Worm (Caenorhabditis elegans): ENCODE results near the gene mrps-22.

Gene mrps-22

ce11 chrII:10607238-10607961 is 25.0 kb downstream of the mrps-22 start, which contains the start of gene ccm-3:
ccm-3 (minus strand) TSS chrII:10607275.
- TF ChIP-seq ztf-29 (GFP tag; IDR thresholded peaks at IDR 0.05) (no peak), ref-1 (GFP tag; conservative IDR thresholded peaks at IDR 0.05) (no peak), ztf-23 (GFP tag; IDR thresholded peaks at IDR 0.05) (no peak), T22C8.4 (GFP tag; IDR thresholded peaks at IDR 0.05) (no peak), cog-1 (tag; optimal IDR thresholded peaks at IDR 0.05) (no peak), flt-1 (GFP tag; IDR thresholded peaks at IDR 0.05) (no peak), tab-1 (GFP tag; IDR thresholded peaks at IDR 0.05) (no peak), med-1 (GFP tag; optimal IDR thresholded peaks at IDR 0.05; ENCODE audit: insufficient read depth) (no peak), klf-2 (GFP tag; conservative IDR thresholded peaks at IDR 0.05) (no peak)

ce11 chrII:10608821-10609220 is 26.4 kb downstream of the mrps-22 start:
- TF ChIP-seq ztf-29 (GFP tag; IDR thresholded peaks at IDR 0.05) (no peak), flt-1 (GFP tag; IDR thresholded peaks at IDR 0.05) (no peak)

ce11 chrII:10612743-10613142 is 30.3 kb downstream of the mrps-22 start, which contains the start of gene C14A4.12:
C14A4.12 (plus strand) TSS chrII:10613043.
- TF ChIP-seq klf-2 (GFP tag; conservative IDR thresholded peaks at IDR 0.05) (no peak), flt-1 (GFP tag; IDR thresholded peaks at IDR 0.05) (no peak), cog-1 (tag; optimal IDR thresholded peaks at IDR 0.05) (no peak), ztf-29 (GFP tag; IDR thresholded peaks at IDR 0.05) (no peak), ref-1 (GFP tag; conservative IDR thresholded peaks at IDR 0.05) (no peak), tab-1 (GFP tag; IDR thresholded peaks at IDR 0.05) (no peak), T22C8.4 (GFP tag; IDR thresholded peaks at IDR 0.05) (no peak), med-1 (GFP tag; optimal IDR thresholded peaks at IDR 0.05; ENCODE audit: insufficient read depth) (no peak), ztf-23 (GFP tag; IDR thresholded peaks at IDR 0.05) (no peak)

- TF ChIP-seq T22C8.4 (GFP tag; IDR thresholded peaks at IDR 0.05) = no peak
- TF ChIP-seq ztf-23 (GFP tag; IDR thresholded peaks at IDR 0.05) = no peak
- no peak for TF ChIP-seq med-1 (GFP tag; optimal IDR thresholded peaks at IDR 0.05; ENCODE audit: insufficient read depth)
- TF ChIP-seq ref-1 (GFP tag; conservative IDR thresholded peaks at IDR 0.05) = no peak
- TF ChIP-seq cog-1 (tag; optimal IDR thresholded peaks at IDR 0.05) = no peak
- no peak for TF ChIP-seq tab-1 (GFP tag; IDR thresholded peaks at IDR 0.05)
- TF ChIP-seq flt-1 (GFP tag; IDR thresholded peaks at IDR 0.05) = no peak
- no peak for TF ChIP-seq klf-2 (GFP tag; conservative IDR thresholded peaks at IDR 0.05)
- no peak for TF ChIP-seq ztf-29 (GFP tag; IDR thresholded peaks at IDR 0.05)
Observed at ce11 chrII:10618157-10618556, 35.7 kb downstream of the mrps-22 start, which contains the start of gene C14A4.13. C14A4.13 (plus strand) TSS chrII:10618457.

ce11 chrII:10621965-10622364 is 39.5 kb downstream of the mrps-22 start, which contains the start of gene cutl-9:
cutl-9 (plus strand) TSS chrII:10622265.
- no peak for TF ChIP-seq tab-1 (GFP tag; IDR thresholded peaks at IDR 0.05)
- TF ChIP-seq flt-1 (GFP tag; IDR thresholded peaks at IDR 0.05) = no peak
- no peak for TF ChIP-seq ztf-29 (GFP tag; IDR thresholded peaks at IDR 0.05)
- no peak for TF ChIP-seq klf-2 (GFP tag; conservative IDR thresholded peaks at IDR 0.05)
- TF ChIP-seq cog-1 (tag; optimal IDR thresholded peaks at IDR 0.05) = no peak
- TF ChIP-seq med-1 (GFP tag; optimal IDR thresholded peaks at IDR 0.05; ENCODE audit: insufficient read depth) = no peak
- TF ChIP-seq ref-1 (GFP tag; conservative IDR thresholded peaks at IDR 0.05) = no peak
- no peak for TF ChIP-seq T22C8.4 (GFP tag; IDR thresholded peaks at IDR 0.05)
- TF ChIP-seq ztf-23 (GFP tag; IDR thresholded peaks at IDR 0.05) = no peak

DNA sequence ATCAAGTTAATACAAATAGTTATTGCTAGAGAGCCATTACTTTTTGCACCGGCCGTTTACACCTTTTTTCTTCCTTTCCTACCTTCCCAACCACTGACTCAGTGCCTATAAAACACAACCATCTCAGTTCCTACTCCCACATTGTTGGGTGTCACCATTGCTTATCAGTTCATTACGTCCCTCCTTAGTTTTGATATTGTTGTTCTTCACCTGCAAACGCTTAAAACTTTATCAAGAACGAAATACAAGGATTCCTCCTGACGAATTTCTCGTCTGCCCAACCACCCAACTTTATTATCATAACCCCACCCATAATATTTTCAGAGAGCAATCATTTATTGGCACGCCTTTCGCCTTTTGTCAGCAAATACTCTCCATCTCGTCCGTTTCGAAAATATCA is 44.7 kb downstream of the mrps-22 start:
- TF ChIP-seq ztf-23 (GFP tag; IDR thresholded peaks at IDR 0.05) = no peak
- no peak for TF ChIP-seq tab-1 (GFP tag; IDR thresholded peaks at IDR 0.05)
- no peak for TF ChIP-seq med-1 (GFP tag; optimal IDR thresholded peaks at IDR 0.05; ENCODE audit: insufficient read depth)
- no peak for TF ChIP-seq cog-1 (tag; optimal IDR thresholded peaks at IDR 0.05)
- no peak for TF ChIP-seq T22C8.4 (GFP tag; IDR thresholded peaks at IDR 0.05)
- no peak for TF ChIP-seq ref-1 (GFP tag; conservative IDR thresholded peaks at IDR 0.05)
- TF ChIP-seq klf-2 (GFP tag; conservative IDR thresholded peaks at IDR 0.05) = no peak

- TF ChIP-seq tab-1 (GFP tag; IDR thresholded peaks at IDR 0.05) (no peak), flt-1 (GFP tag; IDR thresholded peaks at IDR 0.05) (no peak), klf-2 (GFP tag; conservative IDR thresholded peaks at IDR 0.05) (no peak), ztf-23 (GFP tag; IDR thresholded peaks at IDR 0.05) (no peak), cog-1 (tag; optimal IDR thresholded peaks at IDR 0.05) (no peak), med-1 (GFP tag; optimal IDR thresholded peaks at IDR 0.05; ENCODE audit: insufficient read depth) (no peak), ref-1 (GFP tag; conservative IDR thresholded peaks at IDR 0.05) (no peak), ztf-29 (GFP tag; IDR thresholded peaks at IDR 0.05) (no peak), T22C8.4 (GFP tag; IDR thresholded peaks at IDR 0.05) (no peak)
Observed at ce11 chrII:10627963-10628362, 45.5 kb downstream of the mrps-22 start, which contains the start of gene M28.8. M28.8 (plus strand) TSS chrII:10628263.

ce11 chrII:10630944-10631343 is 48.5 kb downstream of the mrps-22 start:
- TF ChIP-seq T22C8.4 (GFP tag; IDR thresholded peaks at IDR 0.05) (no peak), tab-1 (GFP tag; IDR thresholded peaks at IDR 0.05) (no peak), flt-1 (GFP tag; IDR thresholded peaks at IDR 0.05) (no peak), ztf-23 (GFP tag; IDR thresholded peaks at IDR 0.05) (no peak), ref-1 (GFP tag; conservative IDR thresholded peaks at IDR 0.05) (no peak), cog-1 (tag; optimal IDR thresholded peaks at IDR 0.05) (no peak), klf-2 (GFP tag; conservative IDR thresholded peaks at IDR 0.05) (no peak), ztf-29 (GFP tag; IDR thresholded peaks at IDR 0.05) (no peak)
